Worm (Caenorhabditis elegans) whole organism, L4 larva: Measurements from ENCODE around the gene Y46G5A.14.

Source experiments
- T20F7.1 ChIP-seq: fragments of 200-800 bp; sonication (Bioruptor generic); optimal IDR thresholded peaks from 2 replicates; lab custom pipeline; 2018; ENCODE audit warnings: mild to moderate bottlenecking, missing genetic modification characterization, missing compliant biosample characterization
- T26A8.4 ChIP-seq: fragments of 200-800 bp; sonication (Bioruptor generic); IDR thresholded peaks from 2 replicates; pipeline ENCODE4 v1.3.6; 2022; ENCODE audit warnings: missing genetic modification characterization, missing compliant biosample characterization
- Y105C5A.15 ChIP-seq: fragments of 200-800 bp; sonication (Bioruptor generic); IDR thresholded peaks from 2 replicates; pipeline ENCODE4 v1.3.6; 2022; ENCODE audit warnings: missing genetic modification characterization, missing compliant biosample characterization
- Y48G9A.11 ChIP-seq: fragments of 200-800 bp; sonication (Bioruptor generic); IDR thresholded peaks from 2 replicates; pipeline ENCODE4 v1.3.6; 2022; ENCODE audit warnings: missing genetic modification reagents, missing genetic modification characterization, missing compliant biosample characterization
- ZK337.2 ChIP-seq: fragments of 200-800 bp; sonication (Bioruptor generic); IDR thresholded peaks from 2 replicates; pipeline ENCODE4 v1.3.6; 2022; ENCODE audit warnings: missing genetic modification reagents, missing genetic modification characterization, missing compliant biosample characterization
- ZK546.5 ChIP-seq, 2 experiments: sonication (generic microtip); optimal IDR thresholded peaks; 2 replicates each; lab custom pipeline; 2017; ENCODE audit warnings: missing biosample characterization in 2 of 2, missing genetic modification characterization in 2 of 2
- arid-1 ChIP-seq: fragments of 200-800 bp; sonication (Bioruptor generic); conservative IDR thresholded peaks from 2 replicates; pipeline ENCODE4 v1.3.6; 2022; ENCODE audit warnings: missing genetic modification reagents, missing genetic modification characterization, missing compliant biosample characterization
- ceh-20 ChIP-seq: fragments of 200-800 bp; sonication (Bioruptor generic); IDR thresholded peaks from 2 replicates; pipeline ENCODE4 v1.3.6; 2022; ENCODE audit warnings: missing genetic modification reagents, missing genetic modification characterization, missing compliant biosample characterization
- ceh-28 ChIP-seq: fragments of 150-350 bp; optimal IDR thresholded peaks from 2 replicates; lab custom pipeline; 2014; ENCODE audit warnings: missing biosample characterization, missing genetic modification reagents, missing genetic modification characterization
- ceh-32 ChIP-seq: sonication (generic microtip); optimal IDR thresholded peaks from 2 replicates; lab custom pipeline; 2016; ENCODE audit warnings: mild to moderate bottlenecking, missing genetic modification characterization, missing compliant biosample characterization; ENCODE audit not compliant: poor library complexity
- cey-2 ChIP-seq: sonication (generic microtip); optimal IDR thresholded peaks from 3 replicates; lab custom pipeline; 2017; ENCODE audit warnings: missing genetic modification characterization, mild to moderate bottlenecking, missing compliant biosample characterization, antibody characterized with exemption, borderline replicate concordance; ENCODE audit not compliant: insufficient read depth
- dmd-8 ChIP-seq: fragments of 200-800 bp; sonication (Bioruptor generic); IDR thresholded peaks from 2 replicates; pipeline ENCODE4 v1.3.6; 2022; ENCODE audit warnings: missing genetic modification characterization, missing compliant biosample characterization
- dmd-9 ChIP-seq: fragments of 200-800 bp; sonication (Bioruptor generic); IDR thresholded peaks from 2 replicates; pipeline ENCODE4 v1.3.6; 2022; ENCODE audit warnings: missing genetic modification reagents, missing genetic modification characterization, missing compliant biosample characterization
- dpl-1 ChIP-seq: fragments of 150-350 bp; optimal IDR thresholded peaks from 2 replicates; lab custom pipeline; 2014; ENCODE audit warnings: missing biosample characterization, missing genetic modification reagents, missing genetic modification characterization
- egl-27 ChIP-seq: sonication (generic microtip); optimal IDR thresholded peaks from 3 replicates; lab custom pipeline; 2017; ENCODE audit warnings: missing biosample characterization, missing genetic modification reagents, missing genetic modification characterization
- fkh-10 ChIP-seq: fragments of 150-350 bp; optimal IDR thresholded peaks from 2 replicates; lab custom pipeline; 2014; ENCODE audit warnings: missing biosample characterization, missing genetic modification reagents, missing genetic modification characterization
- fos-1 ChIP-seq: fragments of 150-350 bp; optimal IDR thresholded peaks from 2 replicates; lab custom pipeline; 2014; ENCODE audit warnings: missing biosample characterization, missing genetic modification characterization
- hif-1 ChIP-seq, 2 experiments: sonication (generic microtip); optimal IDR thresholded peaks; 2 replicates each; lab custom pipeline; 2016 to 2017; ENCODE audit warnings: missing compliant biosample characterization in 2 of 2, missing genetic modification characterization in 2 of 2, missing genetic modification reagents in 2 of 2, missing genotype in 2 of 2, mild to moderate bottlenecking in 1 of 2
- hlh-30 ChIP-seq: sonication (generic microtip); optimal IDR thresholded peaks from 2 replicates; lab custom pipeline; 2017; ENCODE audit warnings: antibody characterized with exemption, mild to moderate bottlenecking, missing genetic modification characterization, missing compliant biosample characterization; ENCODE audit not compliant: insufficient read depth
- lim-7 ChIP-seq: fragments of 200-800 bp; sonication (Bioruptor generic); IDR thresholded peaks from 2 replicates; pipeline ENCODE4 v1.3.6; 2022; ENCODE audit warnings: missing genetic modification characterization, missing compliant biosample characterization
- lin-13 ChIP-seq: fragments of 150-350 bp; optimal IDR thresholded peaks from 2 replicates; lab custom pipeline; 2014; ENCODE audit warnings: missing biosample characterization, missing genetic modification reagents, missing genetic modification characterization
- lin-29 ChIP-seq: fragments of 200-800 bp; sonication (Bioruptor generic); IDR thresholded peaks from 2 replicates; pipeline ENCODE4 v1.3.6; 2022; ENCODE audit warnings: missing genetic modification reagents, missing genetic modification characterization, missing compliant biosample characterization
- lsy-2 ChIP-seq, 2 experiments: fragments of 150-350 bp in 1 of 2; sonication (generic microtip) in 1 of 2; optimal IDR thresholded peaks; 2 replicates each; lab custom pipeline; 2014 to 2017; ENCODE audit warnings: missing biosample characterization in 2 of 2, missing genetic modification characterization in 2 of 2
- mes-2 ChIP-seq: sonication (generic microtip); optimal IDR thresholded peaks from 2 replicates; lab custom pipeline; 2016; ENCODE audit warnings: missing genotype, mild to moderate bottlenecking, missing genetic modification characterization, missing compliant biosample characterization; ENCODE audit not compliant: poor library complexity, severe bottlenecking
- mxl-3 ChIP-seq: fragments of 200-800 bp; sonication (Bioruptor generic); optimal IDR thresholded peaks from 2 replicates; lab custom pipeline; 2018; ENCODE audit warnings: mild to moderate bottlenecking, missing genetic modification characterization, missing compliant biosample characterization
- nhr-10 ChIP-seq: fragments of 150-350 bp; optimal IDR thresholded peaks from 2 replicates; lab custom pipeline; 2014; ENCODE audit warnings: missing biosample characterization, missing genetic modification characterization
- nhr-111 ChIP-seq: fragments of 200-800 bp; sonication (Bioruptor generic); optimal IDR thresholded peaks from 2 replicates; lab custom pipeline; 2018; ENCODE audit warnings: mild to moderate bottlenecking, missing genetic modification characterization, missing compliant biosample characterization
- nhr-237 ChIP-seq: sonication (generic microtip); optimal IDR thresholded peaks from 2 replicates; lab custom pipeline; 2017; ENCODE audit warnings: missing biosample characterization, missing genetic modification characterization
- nhr-28 ChIP-seq: fragments of 150-350 bp; optimal IDR thresholded peaks from 2 replicates; lab custom pipeline; 2014; ENCODE audit warnings: missing biosample characterization, missing genetic modification characterization
- nhr-41 ChIP-seq: fragments of 200-800 bp; sonication (Bioruptor generic); IDR thresholded peaks from 2 replicates; pipeline ENCODE4 v1.3.6; 2022; ENCODE audit warnings: missing genetic modification reagents, missing genetic modification characterization, missing compliant biosample characterization
- nhr-6 ChIP-seq: fragments of 150-350 bp; optimal IDR thresholded peaks from 2 replicates; lab custom pipeline; 2014; ENCODE audit warnings: missing biosample characterization, missing genetic modification characterization
- nhr-76 ChIP-seq: fragments of 150-350 bp; optimal IDR thresholded peaks from 2 replicates; lab custom pipeline; 2014; ENCODE audit warnings: missing biosample characterization, missing genetic modification characterization
- nhr-77 ChIP-seq: fragments of 150-350 bp; optimal IDR thresholded peaks from 2 replicates; lab custom pipeline; 2014; ENCODE audit warnings: missing biosample characterization, missing genetic modification characterization
- pha-4 ChIP-seq, 2 experiments: fragments of 150-350 bp in 1 of 2; fragments of 200-800 bp in 1 of 2; sonication (Bioruptor generic) in 1 of 2; IDR thresholded peaks in 1 of 2; optimal IDR thresholded peaks in 1 of 2; 2 replicates each; pipeline versions ENCODE4 v1.3.6 to Lab custom; 2014 to 2022; ENCODE audit warnings: missing genetic modification characterization in 2 of 2, missing genetic modification reagents in 2 of 2, missing biosample characterization in 1 of 2, missing compliant biosample characterization in 1 of 2
- php-3 ChIP-seq: fragments of 200-800 bp; sonication (Bioruptor generic); IDR thresholded peaks from 2 replicates; pipeline ENCODE4 v1.3.6; 2022; ENCODE audit warnings: missing genetic modification reagents, missing genetic modification characterization, missing compliant biosample characterization
- pqm-1 ChIP-seq: sonication (generic microtip); optimal IDR thresholded peaks from 2 replicates; lab custom pipeline; 2017; ENCODE audit warnings: missing biosample characterization, missing genetic modification characterization
- rbr-2 ChIP-seq: sonication (generic microtip); optimal IDR thresholded peaks from 2 replicates; lab custom pipeline; 2016; ENCODE audit warnings: missing genotype, missing genetic modification characterization, missing compliant biosample characterization
- saeg-2 ChIP-seq: fragments of 200-800 bp; sonication (Bioruptor generic); IDR thresholded peaks from 2 replicates; pipeline ENCODE4 v1.3.6; 2022; ENCODE audit warnings: missing genetic modification reagents, missing genetic modification characterization, missing compliant biosample characterization
- sdz-12 ChIP-seq: fragments of 200-800 bp; sonication (Bioruptor generic); optimal IDR thresholded peaks from 2 replicates; lab custom pipeline; 2018; ENCODE audit warnings: mild to moderate bottlenecking, missing genetic modification characterization, missing compliant biosample characterization
- set-16 ChIP-seq: fragments of 200-800 bp; sonication (Bioruptor generic); IDR thresholded peaks from 2 replicates; pipeline ENCODE4 v1.3.6; 2022; ENCODE audit warnings: missing genetic modification reagents, missing genetic modification characterization, missing compliant biosample characterization
- skn-1 ChIP-seq: fragments of 150-350 bp; optimal IDR thresholded peaks from 2 replicates; lab custom pipeline; 2014; ENCODE audit warnings: missing biosample characterization, missing genetic modification characterization
- snpc-1.2 ChIP-seq: fragments of 200-800 bp; sonication (Bioruptor generic); IDR thresholded peaks from 2 replicates; pipeline ENCODE4 v1.3.6; 2022; ENCODE audit warnings: missing genetic modification reagents, missing genetic modification characterization, missing compliant biosample characterization
- unc-130 ChIP-seq: sonication (generic microtip); optimal IDR thresholded peaks from 2 replicates; lab custom pipeline; 2016; ENCODE audit warnings: missing genetic modification reagents, missing genetic modification characterization, missing compliant biosample characterization
- vab-7 ChIP-seq: fragments of 200-800 bp; sonication (Bioruptor generic); IDR thresholded peaks from 2 replicates; pipeline ENCODE4 v1.3.6; 2022; ENCODE audit warnings: missing genetic modification reagents, missing genetic modification characterization, missing compliant biosample characterization
- zag-1 ChIP-seq: fragments of 150-350 bp; optimal IDR thresholded peaks from 2 replicates; lab custom pipeline; 2014; ENCODE audit warnings: missing biosample characterization, missing genetic modification characterization
- zfp-3 ChIP-seq: fragments of 200-800 bp; sonication (Bioruptor generic); conservative IDR thresholded peaks from 2 replicates; pipeline ENCODE4 v1.3.6; 2022; ENCODE audit warnings: missing genetic modification reagents, missing genetic modification characterization, missing compliant biosample characterization
- zip-11 ChIP-seq: fragments of 200-800 bp; sonication (Bioruptor generic); IDR thresholded peaks from 2 replicates; pipeline ENCODE4 v1.3.6; 2022; ENCODE audit warnings: missing genetic modification characterization, missing compliant biosample characterization
- zip-2 ChIP-seq: fragments of 150-350 bp; optimal IDR thresholded peaks from 2 replicates; lab custom pipeline; 2014; ENCODE audit warnings: missing biosample characterization, missing genetic modification characterization
- ztf-11 ChIP-seq: fragments of 150-350 bp; optimal IDR thresholded peaks from 2 replicates; lab custom pipeline; 2014; ENCODE audit warnings: missing biosample characterization, missing genetic modification characterization
- ztf-7 ChIP-seq: fragments of 150-350 bp; optimal IDR thresholded peaks from 2 replicates; lab custom pipeline; 2014; ENCODE audit warnings: missing biosample characterization, missing genetic modification characterization

Y46G5A.14 gene

ce11 chrII:12805765-12806384, 31.4 kb downstream of the Y46G5A.14 start (continued):
- TF ChIP-seq Y48G9A.11 (GFP tag; lab: Robert Waterston, UW) (no peak), nhr-10 (no peak), saeg-2 (GFP tag; lab: Robert Waterston, UW) (no peak), unc-130 (no peak), ZK337.2 (no peak), zip-11 (GFP tag; lab: Robert Waterston, UW) (no peak), mxl-3 (no peak), ZK546.5 (tag; optimal IDR thresholded peaks at IDR 0.05; lab: Kevin White, UChicago) (no peak), Y105C5A.15 (GFP tag; lab: Robert Waterston, UW) (no peak), sdz-12 (no peak), skn-1 (tag; lab: Kevin White, UChicago) (no peak), hlh-30 (tag; lab: Kevin White, UChicago) (peak; percentile 47), vab-7 (GFP tag; lab: Robert Waterston, UW) (peak; percentile 49; the same call in 1 of the 2 replicates), snpc-1.2 (GFP tag; lab: Robert Waterston, UW) (no peak), T20F7.1 (GFP tag; lab: Kevin White, UChicago) (no peak), egl-27 (tag; lab: Kevin White, UChicago) (no peak), lim-7 (GFP tag; lab: Robert Waterston, UW) (no peak), nhr-28 (tag; lab: Kevin White, UChicago) (peak; percentile 26), ztf-11 (tag; lab: Kevin White, UChicago) (no peak), set-16 (peak; percentile 72), php-3 (GFP tag; lab: Robert Waterston, UW) (no peak), lsy-2 (tag; optimal IDR thresholded peaks at IDR 0.05; lab: Kevin White, UChicago) (peak in 1 of 2 experiments; percentile 60), nhr-111 (GFP tag; lab: Kevin White, UChicago) (no peak), mes-2 (tag; lab: Kevin White, UChicago) (peak; percentile 45), ceh-32 (no peak), dpl-1 (GFP tag; lab: Kevin White, UChicago) (peak; percentile 22), dmd-9 (GFP tag; lab: Robert Waterston, UW) (no peak), ceh-20 (GFP tag; lab: Robert Waterston, UW) (no peak), lin-29 (GFP tag; lab: Robert Waterston, UW) (no peak), pqm-1 (tag; lab: Kevin White, UChicago) (no peak), T26A8.4 (GFP tag; lab: Robert Waterston, UW) (no peak), nhr-6 (tag; lab: Kevin White, UChicago) (no peak), zag-1 (tag; lab: Kevin White, UChicago) (no peak), nhr-77 (tag; lab: Kevin White, UChicago) (no peak), fos-1 (no peak), ztf-7 (tag; lab: Kevin White, UChicago) (no peak), fkh-10 (peak; percentile 42), zfp-3 (GFP tag; lab: Robert Waterston, UW) (no peak), hif-1 (tag; optimal IDR thresholded peaks at IDR 0.05; lab: Kevin White, UChicago) (no peak), rbr-2 (tag; lab: Kevin White, UChicago) (peak; percentile 53), ceh-28 (no peak), dmd-8 (GFP tag; lab: Robert Waterston, UW) (no peak), zip-2 (tag; lab: Kevin White, UChicago) (peak; percentile 52), nhr-237 (tag; lab: Kevin White, UChicago) (no peak), cey-2 (tag; lab: Kevin White, UChicago) (no peak), arid-1 (GFP tag; lab: Robert Waterston, UW) (0 out of 2 replicates have a peak, but pooled peaks have one; percentile 13), nhr-41 (GFP tag; lab: Robert Waterston, UW) (no peak), lin-13 (no peak), pha-4 (GFP tag; IDR thresholded peaks at IDR 0.05; lab: Robert Waterston, UW) (no peak; the same call in 1 of the 2 replicates), pha-4 (tag; optimal IDR thresholded peaks at IDR 0.05; lab: Kevin White, UChicago) (no peak), nhr-76 (tag; lab: Kevin White, UChicago) (no peak)
